Worm (Caenorhabditis elegans): ENCODE data around the gene K02A6.1.

K02A6.1 gene

DNA sequence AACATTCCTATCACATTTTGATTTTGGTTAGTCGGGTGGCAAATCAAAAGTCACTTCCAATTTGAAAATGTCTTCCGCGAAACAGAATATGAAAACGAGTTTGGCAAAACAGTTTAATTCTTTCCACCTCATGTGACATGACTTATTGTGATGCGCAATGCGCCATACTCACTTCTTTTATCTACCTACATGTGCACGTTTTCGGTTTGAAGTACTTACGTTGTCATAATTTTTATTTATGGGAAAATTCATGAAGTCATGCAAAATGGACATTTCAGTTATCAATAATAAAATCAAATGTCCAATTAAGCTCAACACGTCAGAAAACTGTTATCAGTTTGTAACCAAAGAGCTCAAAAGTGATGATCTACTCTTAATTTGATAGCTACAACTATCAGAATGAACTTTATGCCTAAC is 19.1 kb downstream of the K02A6.1 start (continued):
- TF ChIP-seq lin-14 (GFP tag; optimal IDR thresholded peaks at IDR 0.05), result peak; percentile 84
- no peak for TF ChIP-seq sup-37 (GFP tag; optimal IDR thresholded peaks at IDR 0.05)
- TF ChIP-seq swsn-7 (tag; optimal IDR thresholded peaks at IDR 0.05), result no peak
- TF ChIP-seq sptf-1 (tag; optimal IDR thresholded peaks at IDR 0.05), result no peak
- TF ChIP-seq nhr-71 (tag; optimal IDR thresholded peaks at IDR 0.05), result peak; percentile 80
- TF ChIP-seq ama-1 (optimal IDR thresholded peaks at IDR 0.05), result no peak
- no peak for TF ChIP-seq unc-62 (GFP tag; optimal IDR thresholded peaks at IDR 0.05)
- no peak for TF ChIP-seq ceh-63 (GFP tag; optimal IDR thresholded peaks at IDR 0.05)
- peak; percentile 79 for TF ChIP-seq nhr-90 (tag; optimal IDR thresholded peaks at IDR 0.05; ENCODE audit: poor library complexity)
- TF ChIP-seq nhr-20 (tag; optimal IDR thresholded peaks at IDR 0.05), result peak; percentile 85
- TF ChIP-seq snpc-4 (tag; optimal IDR thresholded peaks at IDR 0.05), result no peak
- TF ChIP-seq C34B4.2 (tag; optimal IDR thresholded peaks at IDR 0.05), result no peak
- no peak for TF ChIP-seq Y116A8C.19 (tag; optimal IDR thresholded peaks at IDR 0.05; ENCODE audit: borderline replicate concordance)
- TF ChIP-seq F16B12.6 (tag; optimal IDR thresholded peaks at IDR 0.05), result no peak
- no peak for TF ChIP-seq aly-2 (tag; optimal IDR thresholded peaks at IDR 0.05)
- no peak for TF ChIP-seq pax-3 (tag; optimal IDR thresholded peaks at IDR 0.05)
- TF ChIP-seq nhr-85 (tag), result peak; percentile 98
- TF ChIP-seq fkh-4 (tag; optimal IDR thresholded peaks at IDR 0.05; ENCODE audit: borderline replicate concordance), result no peak
- no peak for TF ChIP-seq unc-86 (tag; optimal IDR thresholded peaks at IDR 0.05)
- TF ChIP-seq nhr-12 (tag; optimal IDR thresholded peaks at IDR 0.05), result no peak
- no peak for TF ChIP-seq mab-9 (GFP tag; IDR thresholded peaks at IDR 0.05)
- TF ChIP-seq nhr-237 (tag; optimal IDR thresholded peaks at IDR 0.05), result no peak
- no peak for TF ChIP-seq C16A3.4 (tag; optimal IDR thresholded peaks at IDR 0.05)
- TF ChIP-seq nhr-28 (tag; optimal IDR thresholded peaks at IDR 0.05), result no peak
- TF ChIP-seq ceh-88 (GFP tag; IDR thresholded peaks at IDR 0.05), result peak; percentile 22; the same call in 1 of the 2 replicates
- no peak for TF ChIP-seq lin-15B (tag; optimal IDR thresholded peaks at IDR 0.05)

DNA sequence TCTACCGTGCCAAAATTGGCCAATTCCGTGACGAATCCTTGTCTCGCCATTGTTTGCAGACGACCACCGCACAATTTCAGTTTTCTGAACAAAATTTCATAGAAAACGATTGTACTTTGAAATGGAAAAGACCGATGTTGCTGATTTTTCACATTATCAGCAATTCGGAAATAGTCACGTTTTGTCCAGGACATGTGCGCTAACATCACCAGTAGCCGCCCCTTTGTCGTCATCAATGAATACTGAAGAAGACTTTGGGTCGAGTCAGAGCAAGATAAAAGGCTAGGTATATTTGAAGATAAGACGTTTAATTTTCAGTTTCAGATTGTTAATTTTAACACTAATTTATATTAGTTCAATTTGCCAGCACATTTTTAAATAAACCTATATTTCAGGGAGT is 22.4 kb downstream of the K02A6.1 start, which contains the start of gene endu-2:
Gene endu-2 (plus strand): TSS at position 396 of the 400 bp plus-strand sequence.
- TF ChIP-seq mdl-1 (tag; optimal IDR thresholded peaks at IDR 0.05) (peak in 1 of 2 experiments; percentile 50), hlh-4 (tag; optimal IDR thresholded peaks at IDR 0.05) (no peak), dsc-1 (tag; optimal IDR thresholded peaks at IDR 0.05) (no peak), zag-1 (tag; optimal IDR thresholded peaks at IDR 0.05) (no peak), elt-2 (tag; optimal IDR thresholded peaks at IDR 0.05) (peak; percentile 86), lin-35 (GFP tag; optimal IDR thresholded peaks at IDR 0.05) (peak in 1 of 2 experiments; percentile 3), irx-1 (tag; optimal IDR thresholded peaks at IDR 0.05) (no peak), elt-3 (tag; optimal IDR thresholded peaks at IDR 0.05) (no peak), nhr-90 (tag; optimal IDR thresholded peaks at IDR 0.05; ENCODE audit: poor library complexity) (peak; percentile 5), nhr-47 (tag; optimal IDR thresholded peaks at IDR 0.05) (no peak), nhr-71 (tag; optimal IDR thresholded peaks at IDR 0.05) (peak; percentile 29), pax-3 (tag; optimal IDR thresholded peaks at IDR 0.05) (no peak), lin-39 (tag; optimal IDR thresholded peaks at IDR 0.05) (no peak), ztf-4 (tag; optimal IDR thresholded peaks at IDR 0.05) (no peak)

DNA sequence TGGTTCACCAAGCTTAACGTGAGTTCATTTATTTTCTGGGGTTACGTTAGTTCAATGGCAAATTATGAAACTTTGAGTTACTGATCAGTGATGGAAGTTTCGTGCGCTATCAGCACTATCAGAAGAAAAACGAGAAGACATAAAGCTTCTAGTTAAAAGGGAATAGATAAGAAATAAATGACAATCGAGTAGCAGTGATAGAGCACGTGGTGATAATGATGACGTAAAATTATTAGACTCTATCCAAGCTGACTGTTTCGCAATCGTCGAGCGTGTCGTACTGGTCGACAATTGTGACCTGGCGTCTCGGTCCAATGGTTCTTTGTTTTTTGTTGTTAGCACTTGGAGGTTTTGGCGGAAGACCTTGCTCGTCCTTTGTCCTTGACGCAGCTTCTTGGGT is 23.6 kb downstream of the K02A6.1 start:
- TF ChIP-seq mep-1 (tag; optimal IDR thresholded peaks at IDR 0.05) (no peak), Y116A8C.19 (tag; optimal IDR thresholded peaks at IDR 0.05; ENCODE audit: borderline replicate concordance) (no peak), nhr-11 (tag; optimal IDR thresholded peaks at IDR 0.05) (no peak), nhr-237 (tag; optimal IDR thresholded peaks at IDR 0.05) (no peak), mdl-1 (tag; optimal IDR thresholded peaks at IDR 0.05) (peak in 1 of 2 experiments; percentile 44), hlh-17 (GFP tag; optimal IDR thresholded peaks at IDR 0.05; ENCODE audit: borderline replicate concordance) (no peak), ceh-88 (GFP tag; IDR thresholded peaks at IDR 0.05) (no peak), ceh-82 (tag; optimal IDR thresholded peaks at IDR 0.05) (no peak), nhr-85 (tag) (no peak), grh-1 (GFP tag; IDR thresholded peaks at IDR 0.05) (no peak), hlh-4 (tag; optimal IDR thresholded peaks at IDR 0.05) (no peak), isw-1 (GFP tag; IDR thresholded peaks at IDR 0.05) (no peak), snpc-4 (tag; optimal IDR thresholded peaks at IDR 0.05) (no peak), C16A3.4 (tag; optimal IDR thresholded peaks at IDR 0.05) (no peak), nhr-71 (tag; optimal IDR thresholded peaks at IDR 0.05) (no peak), lsy-2 (tag; optimal IDR thresholded peaks at IDR 0.05) (no peak), mef-2 (tag; optimal IDR thresholded peaks at IDR 0.05) (no peak), ces-1 (GFP tag; optimal IDR thresholded peaks at IDR 0.05) (no peak), unc-98 (GFP tag; IDR thresholded peaks at IDR 0.05) (no peak), lin-13 (GFP tag; optimal IDR thresholded peaks at IDR 0.05) (no peak), aly-2 (tag; optimal IDR thresholded peaks at IDR 0.05) (no peak), dsc-1 (tag; optimal IDR thresholded peaks at IDR 0.05) (no peak), hpl-2 (GFP tag; optimal IDR thresholded peaks at IDR 0.05) (peak; percentile 6), C34B4.2 (tag; optimal IDR thresholded peaks at IDR 0.05) (no peak), nhr-28 (tag; optimal IDR thresholded peaks at IDR 0.05) (no peak), tlp-1 (tag; optimal IDR thresholded peaks at IDR 0.05) (peak; percentile 37)

Measured in whole organism, L1 larva.